Worm (Caenorhabditis elegans) whole organism, L1 larva: ENCODE measurements around the gene D2024.18.

Experiments used
- Y116A8C.19 ChIP-seq: sonication (generic microtip); optimal IDR thresholded peaks from 2 replicates; lab custom pipeline; 2016; ENCODE audit warnings: missing compliant biosample characterization, missing genetic modification characterization, borderline replicate concordance
- alr-1 ChIP-seq: fragments of 200-800 bp; sonication (Bioruptor generic); optimal IDR thresholded peaks from 2 replicates; lab custom pipeline; 2018; ENCODE audit warnings: borderline replicate concordance, mild to moderate bottlenecking, missing genetic modification characterization, missing compliant biosample characterization
- aly-2 ChIP-seq: fragments of 150-350 bp; optimal IDR thresholded peaks from 2 replicates; lab custom pipeline; 2014; ENCODE audit warnings: missing biosample characterization, missing genetic modification characterization
- ama-1 ChIP-seq: fragments of 150-350 bp; optimal IDR thresholded peaks from 2 replicates; lab custom pipeline; 2014
- ceh-63 ChIP-seq: fragments of 200-800 bp; sonication (Bioruptor generic); optimal IDR thresholded peaks from 2 replicates; lab custom pipeline; 2018; ENCODE audit warnings: mild to moderate bottlenecking, missing genetic modification characterization, missing compliant biosample characterization
- ceh-8 ChIP-seq: fragments of 200-800 bp; sonication (Bioruptor generic); optimal IDR thresholded peaks from 2 replicates; lab custom pipeline; 2018; ENCODE audit warnings: mild to moderate bottlenecking, missing genetic modification characterization, moderate library complexity, missing compliant biosample characterization
- ceh-90 ChIP-seq: sonication (generic microtip); optimal IDR thresholded peaks from 2 replicates; lab custom pipeline; 2016; ENCODE audit warnings: missing genetic modification characterization, missing compliant biosample characterization
- dsc-1 ChIP-seq: sonication (generic microtip); optimal IDR thresholded peaks from 2 replicates; lab custom pipeline; 2016; ENCODE audit warnings: mild to moderate bottlenecking, missing genetic modification characterization, missing compliant biosample characterization
- efl-1 ChIP-seq, 4 experiments: fragments of 150-350 bp; optimal IDR thresholded peaks in 3 of 4; peaks in 1 of 4; 1 replicate in 1 of 4; 2 replicates in 3 of 4; lab custom pipeline; 2014; ENCODE audit warnings: missing biosample characterization in 2 of 4, missing genetic modification characterization in 2 of 4, missing genetic modification reagents in 2 of 4
- egl-13 ChIP-seq: sonication (generic microtip); optimal IDR thresholded peaks from 2 replicates; lab custom pipeline; 2016; ENCODE audit warnings: missing genotype, missing genetic modification reagents, missing genetic modification characterization, missing compliant biosample characterization
- egl-27 ChIP-seq, 2 experiments: fragments of 150-350 bp in 1 of 2; sonication (generic microtip); optimal IDR thresholded peaks; 3 replicates each; lab custom pipeline; 2017 to 2018; ENCODE audit warnings: missing biosample characterization in 2 of 2, missing genetic modification characterization in 2 of 2, missing genetic modification reagents in 2 of 2
- ets-5 ChIP-seq: fragments of 200-800 bp; sonication (Bioruptor generic); IDR thresholded peaks from 2 replicates; pipeline ENCODE4 v1.3.6; 2022; ENCODE audit warnings: missing genetic modification characterization, missing compliant biosample characterization
- fkh-10 ChIP-seq: sonication (generic microtip); optimal IDR thresholded peaks from 2 replicates; lab custom pipeline; 2017; ENCODE audit warnings: missing biosample characterization, missing genetic modification reagents, missing genetic modification characterization
- fkh-8 ChIP-seq: sonication (generic microtip); optimal IDR thresholded peaks from 2 replicates; lab custom pipeline; 2016; ENCODE audit warnings: mild to moderate bottlenecking, missing genetic modification characterization, missing compliant biosample characterization
- grh-1 ChIP-seq: fragments of 200-800 bp; sonication (Bioruptor generic); IDR thresholded peaks from 2 replicates; pipeline ENCODE4 v1.3.6; 2022; ENCODE audit warnings: missing genetic modification reagents, missing genetic modification characterization, missing compliant biosample characterization
- hpl-2 ChIP-seq: fragments of 150-350 bp; optimal IDR thresholded peaks from 2 replicates; lab custom pipeline; 2014; ENCODE audit warnings: missing biosample characterization, missing genetic modification reagents, missing genetic modification characterization
- irx-1 ChIP-seq: sonication (generic microtip); optimal IDR thresholded peaks from 2 replicates; lab custom pipeline; 2016; ENCODE audit warnings: missing genetic modification characterization, missing compliant biosample characterization
- isw-1 ChIP-seq: fragments of 200-800 bp; sonication (Bioruptor generic); IDR thresholded peaks from 2 replicates; pipeline ENCODE4 v1.3.6; 2022; ENCODE audit warnings: missing genetic modification characterization, missing compliant biosample characterization
- jun-1 ChIP-seq: fragments of 150-350 bp; optimal IDR thresholded peaks from 2 replicates; lab custom pipeline; 2014; ENCODE audit warnings: missing biosample characterization, missing genetic modification reagents, missing genetic modification characterization
- lin-14 ChIP-seq: fragments of 200-800 bp; sonication (Bioruptor generic); optimal IDR thresholded peaks from 2 replicates; lab custom pipeline; 2018; ENCODE audit warnings: mild to moderate bottlenecking, missing genetic modification characterization, moderate library complexity, missing compliant biosample characterization
- lin-35 ChIP-seq, 2 experiments: fragments of 150-350 bp; optimal IDR thresholded peaks; 2 replicates each; lab custom pipeline; 2014; ENCODE audit warnings: missing biosample characterization in 2 of 2, missing genetic modification characterization in 2 of 2, missing genetic modification reagents in 2 of 2
- lin-39 ChIP-seq: fragments of 150-350 bp; optimal IDR thresholded peaks from 2 replicates; lab custom pipeline; 2014; ENCODE audit warnings: missing biosample characterization, missing genetic modification reagents, missing genetic modification characterization
- lir-3 ChIP-seq: sonication (generic microtip); optimal IDR thresholded peaks from 2 replicates; lab custom pipeline; 2016; ENCODE audit warnings: mild to moderate bottlenecking, missing genetic modification characterization, moderate library complexity, missing compliant biosample characterization; ENCODE audit not compliant: poor library complexity
- lsy-2 ChIP-seq, 2 experiments: fragments of 150-350 bp; optimal IDR thresholded peaks; 2 replicates each; lab custom pipeline; 2014; ENCODE audit warnings: missing biosample characterization in 2 of 2, missing genetic modification characterization in 2 of 2
- mab-9 ChIP-seq: fragments of 200-800 bp; sonication (Bioruptor generic); IDR thresholded peaks from 2 replicates; pipeline ENCODE4 v1.3.6; 2022; ENCODE audit warnings: missing genetic modification reagents, missing genetic modification characterization, missing compliant biosample characterization
- mdl-1 ChIP-seq, 2 experiments: fragments of 150-350 bp; optimal IDR thresholded peaks; 2 replicates each; lab custom pipeline; 2014 to 2017; ENCODE audit warnings: missing biosample characterization in 2 of 2, missing genetic modification characterization in 2 of 2, inconsistent platforms in 1 of 2
- mep-1 ChIP-seq: fragments of 150-350 bp; optimal IDR thresholded peaks from 2 replicates; lab custom pipeline; 2014; ENCODE audit warnings: missing biosample characterization, missing genetic modification characterization
- nhr-12 ChIP-seq: sonication (generic microtip); optimal IDR thresholded peaks from 2 replicates; lab custom pipeline; 2017; ENCODE audit warnings: missing biosample characterization, missing genetic modification characterization
- nhr-20 ChIP-seq: sonication (generic microtip); optimal IDR thresholded peaks from 2 replicates; lab custom pipeline; 2016; ENCODE audit warnings: mild to moderate bottlenecking, missing genetic modification characterization, missing compliant biosample characterization
- nhr-237 ChIP-seq: fragments of 150-350 bp; optimal IDR thresholded peaks from 2 replicates; lab custom pipeline; 2014; ENCODE audit warnings: missing biosample characterization, missing genetic modification characterization
- nhr-28 ChIP-seq: fragments of 150-350 bp; optimal IDR thresholded peaks from 2 replicates; lab custom pipeline; 2014; ENCODE audit warnings: missing biosample characterization, missing genetic modification characterization
- nhr-47 ChIP-seq: sonication (generic microtip); optimal IDR thresholded peaks from 2 replicates; lab custom pipeline; 2016; ENCODE audit warnings: mild to moderate bottlenecking, missing genetic modification characterization, moderate library complexity, missing compliant biosample characterization
- nhr-71 ChIP-seq: sonication (generic microtip); optimal IDR thresholded peaks from 2 replicates; lab custom pipeline; 2016; ENCODE audit warnings: mild to moderate bottlenecking, missing genetic modification characterization, moderate library complexity, missing compliant biosample characterization
- nhr-84 ChIP-seq: sonication (generic microtip); optimal IDR thresholded peaks from 2 replicates; lab custom pipeline; 2017; ENCODE audit warnings: missing biosample characterization, missing genetic modification characterization
- nhr-90 ChIP-seq: sonication (generic microtip); optimal IDR thresholded peaks from 2 replicates; lab custom pipeline; 2016; ENCODE audit warnings: mild to moderate bottlenecking, missing genetic modification characterization, missing compliant biosample characterization; ENCODE audit not compliant: poor library complexity
- pag-3 ChIP-seq: sonication (generic microtip); optimal IDR thresholded peaks from 2 replicates; lab custom pipeline; 2017; ENCODE audit warnings: missing genetic modification characterization, mild to moderate bottlenecking, missing compliant biosample characterization, antibody characterized with exemption, borderline replicate concordance; ENCODE audit not compliant: insufficient read depth
- pax-3 ChIP-seq: fragments of 200-800 bp; sonication (Bioruptor generic); optimal IDR thresholded peaks from 2 replicates; lab custom pipeline; 2018; ENCODE audit warnings: mild to moderate bottlenecking, missing genetic modification characterization, moderate library complexity, missing compliant biosample characterization
- pqm-1 ChIP-seq: sonication (generic microtip); optimal IDR thresholded peaks from 3 replicates; lab custom pipeline; 2017; ENCODE audit warnings: missing biosample characterization, missing genetic modification characterization
- skn-1 ChIP-seq: fragments of 150-350 bp; optimal IDR thresholded peaks from 2 replicates; lab custom pipeline; 2014; ENCODE audit warnings: missing biosample characterization, missing genetic modification characterization
- snpc-4 ChIP-seq: fragments of 150-350 bp; optimal IDR thresholded peaks from 2 replicates; lab custom pipeline; 2014; ENCODE audit warnings: missing biosample characterization, missing genetic modification characterization
- snu-23 ChIP-seq: sonication (generic microtip); optimal IDR thresholded peaks from 2 replicates; lab custom pipeline; 2016; ENCODE audit warnings: missing genetic modification characterization, missing compliant biosample characterization
- sox-4 ChIP-seq: sonication (generic microtip); optimal IDR thresholded peaks from 2 replicates; lab custom pipeline; 2016; ENCODE audit warnings: missing genetic modification characterization, missing compliant biosample characterization
- sptf-1 ChIP-seq: fragments of 150-350 bp; optimal IDR thresholded peaks from 2 replicates; lab custom pipeline; 2014; ENCODE audit warnings: missing biosample characterization, missing genetic modification characterization
- tbx-2 ChIP-seq: sonication (generic microtip); optimal IDR thresholded peaks from 2 replicates; lab custom pipeline; 2016; ENCODE audit warnings: missing genetic modification characterization, missing compliant biosample characterization
- tlp-1 ChIP-seq: fragments of 150-350 bp; optimal IDR thresholded peaks from 2 replicates; lab custom pipeline; 2014; ENCODE audit warnings: missing biosample characterization, missing genetic modification characterization
- unc-130 ChIP-seq: fragments of 150-350 bp; optimal IDR thresholded peaks from 2 replicates; lab custom pipeline; 2017; ENCODE audit warnings: missing biosample characterization, missing genetic modification characterization, inconsistent platforms
- unc-98 ChIP-seq: fragments of 200-800 bp; sonication (Bioruptor generic); IDR thresholded peaks from 2 replicates; pipeline ENCODE4 v1.3.6; 2022; ENCODE audit warnings: missing genetic modification characterization, missing compliant biosample characterization
- vab-15 ChIP-seq: sonication (generic microtip); optimal IDR thresholded peaks from 2 replicates; lab custom pipeline; 2017; ENCODE audit warnings: missing genotype, mild to moderate bottlenecking, missing genetic modification characterization, missing compliant biosample characterization
- xbp-1 ChIP-seq: sonication (generic microtip); optimal IDR thresholded peaks from 2 replicates; lab custom pipeline; 2016; ENCODE audit warnings: missing genetic modification characterization, missing compliant biosample characterization
- zag-1 ChIP-seq: fragments of 150-350 bp; optimal IDR thresholded peaks from 2 replicates; lab custom pipeline; 2014; ENCODE audit warnings: missing biosample characterization, missing genetic modification characterization
- ztf-11 ChIP-seq, 2 experiments: sonication (generic microtip); optimal IDR thresholded peaks; 2 replicates each; lab custom pipeline; 2016 to 2017; ENCODE audit warnings: missing genetic modification characterization in 2 of 2, missing biosample characterization in 1 of 2, missing compliant biosample characterization in 1 of 2

The D2024.18 gene

ce11 chrIV:7258253-7258652 is 8.0 kb downstream of the D2024.18 start, which contains the start of gene C06E4.6 (continued):
- TF ChIP-seq ztf-11 (tag; optimal IDR thresholded peaks at IDR 0.05; lab: Kevin White, UChicago) (no peak), sox-4 (no peak), egl-27 (tag; optimal IDR thresholded peaks at IDR 0.05; lab: Kevin White, UChicago) (no peak), nhr-84 (tag; lab: Kevin White, UChicago) (no peak), jun-1 (no peak), pax-3 (tag; lab: Kevin White, UChicago) (no peak), nhr-28 (tag; lab: Kevin White, UChicago) (no peak), mdl-1 (tag; optimal IDR thresholded peaks at IDR 0.05; lab: Kevin White, UChicago) (no peak), ets-5 (GFP tag; lab: Robert Waterston, UW) (no peak), aly-2 (tag; lab: Kevin White, UChicago) (no peak), Y116A8C.19 (no peak), lin-14 (GFP tag; lab: Kevin White, UChicago) (peak; percentile 77), pqm-1 (no peak), isw-1 (GFP tag; lab: Robert Waterston, UW) (no peak), zag-1 (no peak), ceh-8 (GFP tag; lab: Kevin White, UChicago) (no peak), lsy-2 (tag; optimal IDR thresholded peaks at IDR 0.05; lab: Kevin White, UChicago) (no peak), efl-1 (optimal IDR thresholded peaks at IDR 0.05; lab: Kevin White, UChicago) (peak; percentile 28 to 40), efl-1 (GFP tag; optimal IDR thresholded peaks at IDR 0.05 in 1 of 2; lab: Kevin White, UChicago) (peak in 1 of 2 experiments; percentile 12), alr-1 (tag; lab: Kevin White, UChicago) (no peak), lin-35 (GFP tag; optimal IDR thresholded peaks at IDR 0.05; lab: Kevin White, UChicago) (peak in 1 of 2 experiments; percentile 34), irx-1 (tag; lab: Kevin White, UChicago) (no peak), fkh-10 (no peak), snpc-4 (no peak), unc-98 (GFP tag; lab: Robert Waterston, UW) (no peak), nhr-71 (tag; lab: Kevin White, UChicago) (peak; percentile 50), ama-1 (lab: Kevin White, UChicago) (no peak), unc-130 (tag; lab: Kevin White, UChicago) (no peak), egl-13 (tag; lab: Kevin White, UChicago) (no peak), vab-15 (no peak), dsc-1 (peak; percentile 52), nhr-90 (tag; lab: Kevin White, UChicago) (no peak), ceh-90 (no peak), xbp-1 (no peak), ceh-63 (no peak), nhr-237 (peak; percentile 18), lin-39 (no peak), grh-1 (GFP tag; lab: Robert Waterston, UW) (no peak), fkh-8 (tag; lab: Kevin White, UChicago) (peak; percentile 43), pag-3 (tag; lab: Kevin White, UChicago) (no peak), lir-3 (tag; lab: Kevin White, UChicago) (no peak)

ce11 chrIV:7260587-7260986 is 10.3 kb downstream of the D2024.18 start, which contains the start of gene C06E4.3:
TSS of gene C06E4.3 (plus strand) at chrIV:7260875.
- TF ChIP-seq skn-1 (peak; percentile 13), sox-4 (no peak), nhr-47 (no peak), nhr-20 (no peak), snpc-4 (no peak), nhr-84 (tag; lab: Kevin White, UChicago) (no peak), hpl-2 (GFP tag; lab: Kevin White, UChicago) (no peak), tlp-1 (tag; lab: Kevin White, UChicago) (no peak), lsy-2 (tag; optimal IDR thresholded peaks at IDR 0.05; lab: Kevin White, UChicago) (no peak), mep-1 (tag; lab: Kevin White, UChicago) (peak; percentile 25), nhr-12 (tag; lab: Kevin White, UChicago) (no peak), lin-14 (GFP tag; lab: Kevin White, UChicago) (peak; percentile 73), fkh-8 (tag; lab: Kevin White, UChicago) (peak; percentile 30), sptf-1 (tag; lab: Kevin White, UChicago) (no peak), grh-1 (GFP tag; lab: Robert Waterston, UW) (no peak), snu-23 (peak; percentile 22), nhr-71 (tag; lab: Kevin White, UChicago) (peak; percentile 15), tbx-2 (tag; lab: Kevin White, UChicago) (no peak), alr-1 (tag; lab: Kevin White, UChicago) (no peak), nhr-28 (tag; lab: Kevin White, UChicago) (no peak), mab-9 (GFP tag; lab: Robert Waterston, UW) (no peak)
- TF ChIP-seq, all 84 proteins: peak for 6
